Fruit fly (Drosophila melanogaster): ENCODE data around the gene CG14695.
A peak's percentile ranks its signal among the peaks of the same experiment; 100 is the strongest.

CG14695 gene

dm6 chr3R:10850636-10851035, 28.5 kb downstream of the CG14695 start:
- TF ChIP-seq CG6163 (GFP tag; IDR thresholded peaks at IDR 0.05) (no peak), Eip78C (GFP tag) (peak; percentile 5), net (GFP tag; optimal IDR thresholded peaks at IDR 0.05) (no peak)

DNA sequence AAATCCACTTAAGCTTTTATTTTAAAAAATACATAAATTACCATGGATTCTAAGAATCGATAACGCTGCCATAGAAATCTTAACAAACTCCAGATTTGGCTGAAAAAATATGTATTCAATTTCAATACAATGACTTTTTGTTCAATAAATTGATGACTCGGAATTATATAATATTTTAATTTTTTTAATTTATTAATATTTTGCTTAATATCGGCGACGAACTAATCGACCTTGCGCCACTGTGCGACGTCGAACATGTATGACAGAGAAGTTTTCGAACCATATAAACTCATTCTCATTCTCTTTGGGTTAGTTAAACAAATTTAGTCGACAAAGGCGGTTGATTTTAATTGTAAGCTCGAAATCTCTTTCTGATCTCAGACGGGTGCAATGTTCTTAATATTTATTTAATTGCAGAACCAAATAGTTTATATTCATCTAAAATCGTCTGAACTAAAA, 29.6 kb downstream of the CG14695 start, which contains the start of gene CG42394:
Gene CG42394 (plus strand): TSS at position 311 of the 459 bp plus-strand sequence.
- TF ChIP-seq eg (GFP tag; IDR thresholded peaks at IDR 0.05) (peak; percentile 95), Hr39 (GFP tag; optimal IDR thresholded peaks at IDR 0.05) (peak; percentile 69), CG7368 (GFP tag; optimal IDR thresholded peaks at IDR 0.05) (peak; percentile 86), CG11902 (GFP tag; optimal IDR thresholded peaks at IDR 0.05) (peak; percentile 71), dsx (GFP tag; optimal IDR thresholded peaks at IDR 0.05; ENCODE audit: poor library complexity, severe bottlenecking) (peak; percentile 87), CG11294 (GFP tag; IDR thresholded peaks at IDR 0.05) (peak; percentile 93), salr (GFP tag; optimal IDR thresholded peaks at IDR 0.05) (peak; percentile 83 to 94), CG16779 (tag; optimal IDR thresholded peaks at IDR 0.05) (peak; percentile 96), OdsH (GFP tag; optimal IDR thresholded peaks at IDR 0.05) (peak; percentile 92), Blimp-1 (GFP tag; optimal IDR thresholded peaks at IDR 0.05) (peak; percentile 77), Sox102F (GFP tag; optimal IDR thresholded peaks at IDR 0.05) (peak; percentile 91), pdm3 (GFP tag; optimal IDR thresholded peaks at IDR 0.05) (peak; percentile 89), CG8119 (GFP tag; IDR thresholded peaks at IDR 0.05) (peak; percentile 96), CG8319 (GFP tag; optimal IDR thresholded peaks at IDR 0.05) (peak; percentile 70), CG4318 (GFP tag; optimal IDR thresholded peaks at IDR 0.05) (peak; percentile 92), CG3919 (GFP tag; optimal IDR thresholded peaks at IDR 0.05) (peak; percentile 95), acj6 (GFP tag; optimal IDR thresholded peaks at IDR 0.05) (peak; percentile 90), CG9139 (GFP tag; optimal IDR thresholded peaks at IDR 0.05) (peak; percentile 88), esn (GFP tag; optimal IDR thresholded peaks at IDR 0.05) (peak; percentile 92), CG8632 (GFP tag; optimal IDR thresholded peaks at IDR 0.05) (peak; percentile 89), fd59A (GFP tag; optimal IDR thresholded peaks at IDR 0.05) (peak; percentile 78), CG31627 (GFP tag; optimal IDR thresholded peaks at IDR 0.05) (peak; percentile 77), Ets96B (tag; optimal IDR thresholded peaks at IDR 0.05) (peak; percentile 98), ss (GFP tag; optimal IDR thresholded peaks at IDR 0.05) (peak; percentile 89 to 92), CG6163 (GFP tag; IDR thresholded peaks at IDR 0.05) (peak; percentile 95), Ets21C (GFP tag; optimal IDR thresholded peaks at IDR 0.05) (peak; percentile 69), topi (GFP tag; optimal IDR thresholded peaks at IDR 0.05) (peak; percentile 92), CG6808 (GFP tag; optimal IDR thresholded peaks at IDR 0.05) (peak; percentile 87), fkh (GFP tag; optimal IDR thresholded peaks at IDR 0.05) (peak; percentile 30), Gug (GFP tag; IDR thresholded peaks at IDR 0.05) (peak; percentile 94), Eip75B (GFP tag; optimal IDR thresholded peaks at IDR 0.05) (peak; percentile 86), dac (GFP tag; optimal IDR thresholded peaks at IDR 0.05) (peak; percentile 82), Eip93F (GFP tag; optimal IDR thresholded peaks at IDR 0.05) (peak; percentile 90), CG32006 (GFP tag; optimal IDR thresholded peaks at IDR 0.05) (peak; percentile 96), svp (GFP tag) (peak; percentile 93), CG3032 (tag; optimal IDR thresholded peaks at IDR 0.05) (peak; percentile 93), Lpt (GFP tag; optimal IDR thresholded peaks at IDR 0.05) (peak; percentile 93), Hr38 (GFP tag; optimal IDR thresholded peaks at IDR 0.05) (no peak), spab (GFP tag; optimal IDR thresholded peaks at IDR 0.05) (peak; percentile 95), CG10669 (GFP tag; optimal IDR thresholded peaks at IDR 0.05) (peak; percentile 94), CG1621 (tag; optimal IDR thresholded peaks at IDR 0.05) (peak; percentile 86), CG6792 (GFP tag; optimal IDR thresholded peaks at IDR 0.05) (peak; percentile 84), CG6276 (GFP tag; optimal IDR thresholded peaks at IDR 0.05) (peak; percentile 97), net (GFP tag; optimal IDR thresholded peaks at IDR 0.05) (peak; percentile 92), CG10631 (GFP tag; optimal IDR thresholded peaks at IDR 0.05) (peak; percentile 92), CG15336 (GFP tag; IDR thresholded peaks at IDR 0.05) (peak; percentile 97), Eip78C (GFP tag) (peak; percentile 97), lz (GFP tag; optimal IDR thresholded peaks at IDR 0.05) (peak; percentile 83), cyc (GFP tag; optimal IDR thresholded peaks at IDR 0.05) (peak; percentile 77)
